Worm (Caenorhabditis elegans) whole organism, L3 larva: ENCODE measurements around the gene C05B5.12.

Experiments
- ceh-16 ChIP-seq: sonication (generic microtip); optimal IDR thresholded peaks from 2 replicates; lab custom pipeline; 2017; ENCODE audit warnings: missing biosample characterization, missing genetic modification characterization
- fkh-10 ChIP-seq: sonication (generic microtip); optimal IDR thresholded peaks from 2 replicates; lab custom pipeline; 2017; ENCODE audit warnings: missing biosample characterization, missing genetic modification reagents, missing genetic modification characterization
- fos-1 ChIP-seq: fragments of 150-350 bp; optimal IDR thresholded peaks from 2 replicates; lab custom pipeline; 2014; ENCODE audit warnings: missing biosample characterization, missing genetic modification characterization
- nhr-11 ChIP-seq: fragments of 150-350 bp; optimal IDR thresholded peaks from 2 replicates; lab custom pipeline; 2014; ENCODE audit warnings: missing biosample characterization, missing genetic modification characterization
- nhr-12 ChIP-seq: fragments of 150-350 bp; optimal IDR thresholded peaks from 2 replicates; lab custom pipeline; 2014; ENCODE audit warnings: missing biosample characterization, missing genetic modification characterization
- nhr-23 ChIP-seq: fragments of 150-350 bp; optimal IDR thresholded peaks from 2 replicates; lab custom pipeline; 2014; ENCODE audit warnings: missing biosample characterization, missing genetic modification reagents, missing genetic modification characterization
- skn-1 ChIP-seq: fragments of 150-350 bp; optimal IDR thresholded peaks from 2 replicates; lab custom pipeline; 2014; ENCODE audit warnings: missing biosample characterization, missing genetic modification characterization

DNA sequence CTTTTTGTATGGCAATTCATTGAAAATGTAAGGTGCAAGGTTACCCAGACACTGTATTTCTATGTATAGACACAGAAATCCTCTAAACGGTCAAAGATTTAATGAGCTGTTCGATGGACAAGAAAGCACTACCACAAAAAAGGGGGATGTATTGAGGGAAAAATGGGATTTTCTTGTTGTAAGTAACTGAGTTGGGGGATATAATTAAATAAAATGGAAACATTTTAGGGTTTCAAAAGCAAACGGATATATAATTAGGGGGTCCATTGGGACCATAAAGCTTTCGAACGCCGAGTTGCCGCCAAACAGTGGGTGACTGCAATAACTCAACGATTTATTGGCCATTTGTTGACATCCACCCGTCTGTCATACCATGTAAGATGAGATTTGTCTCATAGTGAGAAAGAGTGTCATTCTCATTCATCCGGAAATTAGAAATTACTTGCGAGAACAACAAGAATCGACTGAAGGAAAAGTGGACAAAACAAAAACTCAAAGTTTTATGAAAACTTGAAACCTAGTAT, 5.0 kb upstream of the C05B5.12 start:
- no peak for TF ChIP-seq nhr-23 (tag; lab: Kevin White, UChicago)
- no peak for TF ChIP-seq skn-1 (tag; lab: Kevin White, UChicago)
- TF ChIP-seq fos-1 (tag; lab: Kevin White, UChicago) = no peak
- TF ChIP-seq nhr-12 = no peak
- TF ChIP-seq nhr-11 (tag; lab: Kevin White, UChicago) = no peak
- no peak for TF ChIP-seq fkh-10
- TF ChIP-seq ceh-16 (tag; lab: Kevin White, UChicago) = no peak
